Worm (Caenorhabditis elegans) whole organism, young adult: ENCODE results near the gene mec-4.

ENCODE experiments used
- B0019.2 ChIP-seq: fragments of 200-800 bp; sonication (Bioruptor generic); conservative IDR thresholded peaks from 2 replicates; pipeline ENCODE4 v1.3.6; 2022; ENCODE audit warnings: missing genetic modification reagents, missing genetic modification characterization, missing compliant biosample characterization
- F10E7.11 ChIP-seq: sonication (generic microtip); optimal IDR thresholded peaks from 2 replicates; lab custom pipeline; 2017; ENCODE audit warnings: mild to moderate bottlenecking, missing genetic modification characterization, moderate library complexity, missing compliant biosample characterization
- F22D6.2 ChIP-seq: sonication (generic microtip); optimal IDR thresholded peaks from 2 replicates; lab custom pipeline; 2016; ENCODE audit warnings: mild to moderate bottlenecking, missing genetic modification characterization, missing compliant biosample characterization
- F33H1.4 ChIP-seq: fragments of 200-800 bp; sonication (Bioruptor generic); IDR thresholded peaks from 2 replicates; pipeline ENCODE4 v1.3.6; 2022; ENCODE audit warnings: missing genetic modification reagents, missing genetic modification characterization, missing compliant biosample characterization
- F52B5.7 ChIP-seq: sonication (generic microtip); optimal IDR thresholded peaks from 2 replicates; lab custom pipeline; 2016; ENCODE audit warnings: mild to moderate bottlenecking, missing genetic modification characterization, missing compliant biosample characterization
- F55B11.4 ChIP-seq: sonication (generic microtip); optimal IDR thresholded peaks from 2 replicates; lab custom pipeline; 2016; ENCODE audit warnings: missing compliant biosample characterization, missing genetic modification characterization, borderline replicate concordance; ENCODE audit not compliant: insufficient read depth
- F57A8.1 ChIP-seq: fragments of 200-800 bp; sonication (Bioruptor generic); optimal IDR thresholded peaks from 2 replicates; lab custom pipeline; 2018; ENCODE audit warnings: mild to moderate bottlenecking, missing genetic modification characterization, moderate library complexity, missing compliant biosample characterization
- K11D2.4 ChIP-seq: fragments of 200-800 bp; sonication (Bioruptor generic); IDR thresholded peaks from 2 replicates; pipeline ENCODE4 v1.3.6; 2022; ENCODE audit warnings: missing genetic modification reagents, missing genetic modification characterization, missing compliant biosample characterization
- T07F8.4 ChIP-seq: sonication (generic microtip); optimal IDR thresholded peaks from 2 replicates; lab custom pipeline; 2016; ENCODE audit warnings: mild to moderate bottlenecking, missing genetic modification characterization, moderate library complexity, missing compliant biosample characterization
- Y79H2A.3 ChIP-seq: fragments of 200-800 bp; sonication (Bioruptor generic); conservative IDR thresholded peaks from 2 replicates; pipeline ENCODE4 v1.3.6; 2022; ENCODE audit warnings: missing genetic modification reagents, missing genetic modification characterization, missing compliant biosample characterization
- Y95B8A.8 ChIP-seq: fragments of 200-800 bp; sonication (Bioruptor generic); IDR thresholded peaks from 2 replicates; pipeline ENCODE4 v1.3.6; 2022; ENCODE audit warnings: missing genetic modification reagents, missing genetic modification characterization, missing compliant biosample characterization
- aptf-2 ChIP-seq: fragments of 200-800 bp; sonication (Bioruptor generic); conservative IDR thresholded peaks from 2 replicates; pipeline ENCODE4 v1.3.6; 2022; ENCODE audit warnings: missing genetic modification reagents, missing genetic modification characterization, missing compliant biosample characterization
- attf-5 ChIP-seq: fragments of 200-800 bp; sonication (Bioruptor generic); optimal IDR thresholded peaks from 2 replicates; lab custom pipeline; 2018; ENCODE audit warnings: mild to moderate bottlenecking, missing genetic modification characterization, missing compliant biosample characterization
- ccch-3 ChIP-seq: fragments of 200-800 bp; sonication (Bioruptor generic); optimal IDR thresholded peaks from 2 replicates; lab custom pipeline; 2018; ENCODE audit warnings: mild to moderate bottlenecking, missing genetic modification characterization, missing compliant biosample characterization
- cebp-1 ChIP-seq, 2 experiments: fragments of 200-800 bp in 1 of 2; sonication (Bioruptor generic) in 1 of 2; sonication (generic microtip) in 1 of 2; IDR thresholded peaks in 1 of 2; optimal IDR thresholded peaks in 1 of 2; 2 replicates each; pipeline versions ENCODE4 v1.3.6 to Lab custom; 2017 to 2022; ENCODE audit warnings: missing compliant biosample characterization in 2 of 2, missing genetic modification characterization in 2 of 2, mild to moderate bottlenecking in 1 of 2, missing genetic modification reagents in 1 of 2, moderate library complexity in 1 of 2
- cebp-2 ChIP-seq: fragments of 200-800 bp; sonication (Bioruptor generic); IDR thresholded peaks from 2 replicates; pipeline ENCODE4 v1.3.6; 2022; ENCODE audit warnings: missing genetic modification characterization, missing compliant biosample characterization
- ceh-27 ChIP-seq: fragments of 200-800 bp; sonication (Bioruptor generic); optimal IDR thresholded peaks from 2 replicates; lab custom pipeline; 2018; ENCODE audit warnings: mild to moderate bottlenecking, missing genetic modification characterization, moderate library complexity, missing compliant biosample characterization
- ceh-79 ChIP-seq: sonication (generic microtip); optimal IDR thresholded peaks from 2 replicates; lab custom pipeline; 2017; ENCODE audit warnings: mild to moderate bottlenecking, missing genetic modification characterization, missing compliant biosample characterization
- dox-1 ChIP-seq: fragments of 200-800 bp; sonication (Bioruptor generic); IDR thresholded peaks from 2 replicates; pipeline ENCODE4 v1.3.6; 2022; ENCODE audit warnings: missing genetic modification reagents, missing genetic modification characterization, missing compliant biosample characterization
- efl-1 ChIP-seq: fragments of 150-350 bp; optimal IDR thresholded peaks from 2 replicates; lab custom pipeline; 2014; ENCODE audit warnings: missing biosample characterization, missing genetic modification reagents, missing genetic modification characterization
- hmg-20 ChIP-seq: fragments of 200-800 bp; sonication (Bioruptor generic); IDR thresholded peaks from 2 replicates; pipeline ENCODE4 v1.3.6; 2022; ENCODE audit warnings: missing genetic modification reagents, missing genetic modification characterization, missing compliant biosample characterization
- let-607 ChIP-seq, 2 experiments: fragments of 200-800 bp in 1 of 2; sonication (Bioruptor generic) in 1 of 2; sonication (generic microtip) in 1 of 2; optimal IDR thresholded peaks; 2 replicates each; lab custom pipeline; 2016 to 2018; ENCODE audit warnings: mild to moderate bottlenecking in 2 of 2, missing compliant biosample characterization in 2 of 2, missing genetic modification characterization in 2 of 2, moderate library complexity in 2 of 2, missing genotype in 1 of 2
- lin-40 ChIP-seq: sonication (generic microtip); optimal IDR thresholded peaks from 2 replicates; lab custom pipeline; 2016; ENCODE audit warnings: missing genetic modification characterization, mild to moderate bottlenecking, missing compliant biosample characterization, missing genotype, missing genetic modification reagents
- lsl-1 ChIP-seq: fragments of 200-800 bp; sonication (Bioruptor generic); optimal IDR thresholded peaks from 2 replicates; lab custom pipeline; 2018; ENCODE audit warnings: mild to moderate bottlenecking, missing genetic modification characterization, moderate library complexity, missing compliant biosample characterization
- madf-10 ChIP-seq: sonication (generic microtip); optimal IDR thresholded peaks from 2 replicates; lab custom pipeline; 2016; ENCODE audit warnings: mild to moderate bottlenecking, missing genetic modification characterization, missing compliant biosample characterization
- nhr-27 ChIP-seq: fragments of 200-800 bp; sonication (Bioruptor generic); optimal IDR thresholded peaks from 2 replicates; lab custom pipeline; 2018; ENCODE audit warnings: mild to moderate bottlenecking, missing genetic modification characterization, moderate library complexity, missing compliant biosample characterization
- nhr-80 ChIP-seq: sonication (generic microtip); optimal IDR thresholded peaks from 2 replicates; lab custom pipeline; 2016; ENCODE audit warnings: missing genetic modification characterization, missing compliant biosample characterization
- repo-1 ChIP-seq: sonication (generic microtip); optimal IDR thresholded peaks from 2 replicates; lab custom pipeline; 2017; ENCODE audit warnings: mild to moderate bottlenecking, missing genetic modification characterization, missing compliant biosample characterization
- rpc-1 ChIP-seq, 2 experiments: fragments of 150-350 bp in 1 of 2; sonication (generic microtip) in 1 of 2; optimal IDR thresholded peaks; 2 replicates each; lab custom pipeline; 2014 to 2018; ENCODE audit warnings: missing biosample characterization in 1 of 2, missing genetic modification characterization in 1 of 2, missing genetic modification reagents in 1 of 2, missing genotype in 1 of 2
- sdz-38 ChIP-seq: sonication (generic microtip); optimal IDR thresholded peaks from 2 replicates; lab custom pipeline; 2016; ENCODE audit warnings: missing genotype, missing genetic modification characterization, missing compliant biosample characterization
- snpc-1.1 ChIP-seq: sonication (generic microtip); optimal IDR thresholded peaks from 2 replicates; lab custom pipeline; 2017; ENCODE audit warnings: missing genetic modification characterization, mild to moderate bottlenecking, missing compliant biosample characterization, antibody characterized with exemption, moderate library complexity, missing genotype, missing genetic modification reagents; ENCODE audit not compliant: insufficient read depth
- snpc-4 ChIP-seq, 5 experiments: fragments of 150-350 bp in 1 of 5; sonication (generic microtip) in 4 of 5; optimal IDR thresholded peaks; 2 replicates each; lab custom pipeline; 2014 to 2018; ENCODE audit warnings: missing genetic modification characterization in 5 of 5, missing biosample characterization in 3 of 5, antibody characterized with exemption in 2 of 5, mild to moderate bottlenecking in 2 of 5, missing compliant biosample characterization in 2 of 5, missing genotype in 2 of 5, moderate library complexity in 2 of 5, missing genetic modification reagents in 1 of 5
- zfh-2 ChIP-seq: fragments of 200-800 bp; sonication (Bioruptor generic); conservative IDR thresholded peaks from 2 replicates; pipeline ENCODE4 v1.3.6; 2022; ENCODE audit warnings: missing genetic modification reagents, missing genetic modification characterization, missing compliant biosample characterization
- zim-3 ChIP-seq: sonication (generic microtip); optimal IDR thresholded peaks from 2 replicates; lab custom pipeline; 2017; ENCODE audit warnings: mild to moderate bottlenecking, missing genetic modification characterization, moderate library complexity, missing compliant biosample characterization
- ztf-18 ChIP-seq: sonication (generic microtip); optimal IDR thresholded peaks from 2 replicates; lab custom pipeline; 2016; ENCODE audit warnings: missing genotype, mild to moderate bottlenecking, missing genetic modification characterization, missing compliant biosample characterization
- ztf-22 ChIP-seq: fragments of 200-800 bp; sonication (Bioruptor generic); optimal IDR thresholded peaks from 2 replicates; lab custom pipeline; 2018; ENCODE audit warnings: mild to moderate bottlenecking, missing genetic modification characterization, moderate library complexity, missing compliant biosample characterization
- ztf-26 ChIP-seq: sonication (generic microtip); optimal IDR thresholded peaks from 2 replicates; lab custom pipeline; 2017; ENCODE audit warnings: missing genetic modification characterization, missing compliant biosample characterization

The mec-4 gene

ce11 chrX:16772112-16772731 lies 34.7 kb downstream of the mec-4 start:
- no peak for TF ChIP-seq rpc-1 (optimal IDR thresholded peaks at IDR 0.05; lab: Kevin White, UChicago)
- TF ChIP-seq rpc-1 (tag; optimal IDR thresholded peaks at IDR 0.05; lab: Kevin White, UChicago): no peak
- TF ChIP-seq ceh-27 (GFP tag; lab: Kevin White, UChicago): peak; percentile 66

ce11 chrX:16770919-16771318 lies 36.0 kb downstream of the mec-4 start:
- TF ChIP-seq F33H1.4 (GFP tag; lab: Robert Waterston, UW) (no peak), zfh-2 (GFP tag; lab: Robert Waterston, UW) (peak; percentile 44; the same call in 1 of the 2 replicates), Y95B8A.8 (0 out of 2 replicates have a peak, but pooled peaks have one; percentile 29), K11D2.4 (0 out of 2 replicates have a peak, but pooled peaks have one; percentile 25), B0019.2 (GFP tag; lab: Robert Waterston, UW) (no peak), dox-1 (GFP tag; lab: Robert Waterston, UW) (0 out of 2 replicates have a peak, but pooled peaks have one; percentile 28)

- TF ChIP-seq ceh-27 (GFP tag; lab: Kevin White, UChicago): no peak
- TF ChIP-seq Y79H2A.3 (GFP tag; lab: Robert Waterston, UW): no peak
- TF ChIP-seq F22D6.2 (tag; lab: Kevin White, UChicago): no peak
- TF ChIP-seq ztf-22: no peak
- TF ChIP-seq ccch-3 (GFP tag; lab: Kevin White, UChicago): no peak
- no peak for TF ChIP-seq T07F8.4 (tag; lab: Kevin White, UChicago)
- no peak for TF ChIP-seq snpc-4 (GFP tag; optimal IDR thresholded peaks at IDR 0.05; lab: Kevin White, UChicago)
- no peak for TF ChIP-seq snpc-4 (tag; optimal IDR thresholded peaks at IDR 0.05; lab: Kevin White, UChicago)
- TF ChIP-seq F52B5.7: no peak
- TF ChIP-seq ztf-18 (tag; lab: Kevin White, UChicago): no peak
Observed at ce11 chrX:16770398-16770797, 36.5 kb downstream of the mec-4 start, which contains the start of gene mct-6. Gene mct-6, minus strand, starts transcription at chrX:16770498.

ce11 chrX:16762529-16762928 lies 44.4 kb downstream of the mec-4 start, which contains the start of gene C10E2.1:
Gene C10E2.1, plus strand, starts transcription at chrX:16762829.
- TF ChIP-seq cebp-2 (GFP tag; lab: Robert Waterston, UW) (no peak), lin-40 (no peak), aptf-2 (GFP tag; lab: Robert Waterston, UW) (no peak), nhr-80 (no peak), T07F8.4 (tag; lab: Kevin White, UChicago) (no peak), ceh-79 (tag; lab: Kevin White, UChicago) (no peak), efl-1 (no peak), madf-10 (tag; lab: Kevin White, UChicago) (no peak), zim-3 (tag; lab: Kevin White, UChicago) (no peak), let-607 (tag; optimal IDR thresholded peaks at IDR 0.05; lab: Kevin White, UChicago) (no peak), F57A8.1 (GFP tag; lab: Kevin White, UChicago) (no peak), cebp-1 (GFP tag; IDR thresholded peaks at IDR 0.05; lab: Robert Waterston, UW) (no peak), cebp-1 (tag; optimal IDR thresholded peaks at IDR 0.05; lab: Kevin White, UChicago) (no peak), sdz-38 (tag; lab: Kevin White, UChicago) (no peak), hmg-20 (GFP tag; lab: Robert Waterston, UW) (no peak)

ce11 chrX:16754474-16754873 lies 52.4 kb downstream of the mec-4 start, which contains the start of gene C10E2.5:
Gene C10E2.5, minus strand, starts transcription at chrX:16754574.
- TF ChIP-seq repo-1 (tag; lab: Kevin White, UChicago): no peak
- no peak for TF ChIP-seq nhr-27 (tag; lab: Kevin White, UChicago)
- no peak for TF ChIP-seq F10E7.11 (tag; lab: Kevin White, UChicago)
- no peak for TF ChIP-seq attf-5 (GFP tag; lab: Kevin White, UChicago)
- TF ChIP-seq hmg-20 (GFP tag; lab: Robert Waterston, UW): no peak
- no peak for TF ChIP-seq F55B11.4 (tag; lab: Kevin White, UChicago)
- no peak for TF ChIP-seq snpc-1.1 (tag; lab: Kevin White, UChicago)
- no peak for TF ChIP-seq ztf-26 (tag; lab: Kevin White, UChicago)
- no peak for TF ChIP-seq lsl-1 (GFP tag; lab: Kevin White, UChicago)
